Worm (Caenorhabditis elegans) whole organism, early embryonic: Measurements from ENCODE around the gene F36G3.3.

Source experiments
- B0310.2 ChIP-seq: sonication (generic microtip); optimal IDR thresholded peaks from 2 replicates; lab custom pipeline; 2016; ENCODE audit warnings: mild to moderate bottlenecking, missing genetic modification characterization, missing compliant biosample characterization
- F13C5.2 ChIP-seq: sonication (generic microtip); optimal IDR thresholded peaks from 2 replicates; lab custom pipeline; 2017; ENCODE audit warnings: mild to moderate bottlenecking, missing genetic modification characterization, inconsistent platforms, missing compliant biosample characterization
- aly-1 ChIP-seq: sonication (generic microtip); optimal IDR thresholded peaks from 2 replicates; lab custom pipeline; 2016; ENCODE audit warnings: missing genetic modification characterization, missing compliant biosample characterization
- ama-1 ChIP-seq: fragments of 150-350 bp; optimal IDR thresholded peaks from 2 replicates; lab custom pipeline; 2014
- ceh-13 ChIP-seq: fragments of 200-800 bp; sonication (Bioruptor generic); optimal IDR thresholded peaks from 2 replicates; lab custom pipeline; 2018; ENCODE audit warnings: mild to moderate bottlenecking, missing genetic modification characterization, missing compliant biosample characterization
- ceh-36 ChIP-seq: sonication (generic microtip); optimal IDR thresholded peaks from 2 replicates; lab custom pipeline; 2016; ENCODE audit warnings: missing genetic modification characterization, inconsistent platforms, missing compliant biosample characterization
- ets-7 ChIP-seq: sonication (generic microtip); optimal IDR thresholded peaks from 2 replicates; lab custom pipeline; 2016; ENCODE audit warnings: missing genotype, missing genetic modification characterization, missing compliant biosample characterization
- flt-1 ChIP-seq: fragments of 200-800 bp; sonication (Bioruptor generic); IDR thresholded peaks from 2 replicates; pipeline ENCODE4 v1.3.6; 2022; ENCODE audit warnings: missing genetic modification characterization, missing compliant biosample characterization
- hmbx-1 ChIP-seq: sonication (generic microtip); optimal IDR thresholded peaks from 2 replicates; lab custom pipeline; 2016; ENCODE audit warnings: mild to moderate bottlenecking, missing genetic modification characterization, missing compliant biosample characterization
- hmg-4 ChIP-seq: fragments of 200-800 bp; sonication (Bioruptor generic); optimal IDR thresholded peaks from 2 replicates; lab custom pipeline; 2018; ENCODE audit warnings: mild to moderate bottlenecking, missing genetic modification characterization, missing compliant biosample characterization
- hnd-1 ChIP-seq: sonication (generic microtip); optimal IDR thresholded peaks from 2 replicates; lab custom pipeline; 2016; ENCODE audit warnings: missing genetic modification characterization, missing compliant biosample characterization
- pes-1 ChIP-seq: fragments of 200-800 bp; sonication (Bioruptor generic); IDR thresholded peaks from 2 replicates; pipeline ENCODE4 v1.3.6; 2022; ENCODE audit warnings: missing genetic modification reagents, missing genetic modification characterization, missing compliant biosample characterization
- scrt-1 ChIP-seq: fragments of 200-800 bp; sonication (Bioruptor generic); IDR thresholded peaks from 2 replicates; pipeline ENCODE4 v1.3.6; 2022; ENCODE audit warnings: missing genetic modification characterization, missing compliant biosample characterization
- sea-1 ChIP-seq: fragments of 200-800 bp; sonication (Bioruptor generic); conservative IDR thresholded peaks from 2 replicates; pipeline ENCODE4 v1.3.6; 2022; ENCODE audit warnings: missing genetic modification characterization, missing compliant biosample characterization
- tbx-11 ChIP-seq: fragments of 200-800 bp; sonication (Bioruptor generic); IDR thresholded peaks from 2 replicates; pipeline ENCODE4 v1.3.6; 2022; ENCODE audit warnings: missing genetic modification characterization, missing compliant biosample characterization
- tbx-37 ChIP-seq: fragments of 200-800 bp; sonication (Bioruptor generic); conservative IDR thresholded peaks from 2 replicates; pipeline ENCODE4 v1.3.6; 2022; ENCODE audit warnings: missing genetic modification reagents, missing genetic modification characterization, missing compliant biosample characterization
- tra-4 ChIP-seq: sonication (generic microtip); optimal IDR thresholded peaks from 2 replicates; lab custom pipeline; 2017; ENCODE audit warnings: missing genetic modification characterization, missing compliant biosample characterization

The F36G3.3 gene

ce11 chrX:9798530-9798929 lies at the start of gene F36G3.3:
TSS of gene F36G3.3 (plus strand) at chrX:9798835.
- TF ChIP-seq F13C5.2 (no peak), sea-1 (GFP tag; lab: Robert Waterston, UW) (no peak), flt-1 (GFP tag; lab: Robert Waterston, UW) (no peak), hnd-1 (tag; lab: Kevin White, UChicago) (no peak), tra-4 (tag; lab: Kevin White, UChicago) (no peak), B0310.2 (tag; lab: Kevin White, UChicago) (no peak), ets-7 (tag; lab: Kevin White, UChicago) (no peak), scrt-1 (GFP tag; lab: Robert Waterston, UW) (no peak), ceh-13 (GFP tag; lab: Kevin White, UChicago) (no peak), pes-1 (no peak), aly-1 (tag; lab: Kevin White, UChicago) (no peak), hmbx-1 (tag; lab: Kevin White, UChicago) (no peak), ama-1 (lab: Kevin White, UChicago) (no peak), ceh-36 (tag; lab: Kevin White, UChicago) (no peak), tbx-37 (GFP tag; lab: Robert Waterston, UW) (no peak), tbx-11 (GFP tag; lab: Robert Waterston, UW) (no peak), hmg-4 (GFP tag; lab: Kevin White, UChicago) (no peak)

- no peak for TF ChIP-seq ceh-36 (tag; lab: Kevin White, UChicago)
- TF ChIP-seq aly-1 (tag; lab: Kevin White, UChicago) = no peak
- TF ChIP-seq F13C5.2 = no peak
- TF ChIP-seq scrt-1 (GFP tag; lab: Robert Waterston, UW) = no peak
- TF ChIP-seq tra-4 (tag; lab: Kevin White, UChicago) = no peak
- TF ChIP-seq tbx-37 (GFP tag; lab: Robert Waterston, UW) = no peak
- TF ChIP-seq pes-1 = no peak
- no peak for TF ChIP-seq hmbx-1 (tag; lab: Kevin White, UChicago)
- no peak for TF ChIP-seq hmg-4 (GFP tag; lab: Kevin White, UChicago)
- no peak for TF ChIP-seq sea-1 (GFP tag; lab: Robert Waterston, UW)
- no peak for TF ChIP-seq hnd-1 (tag; lab: Kevin White, UChicago)
- no peak for TF ChIP-seq ama-1 (lab: Kevin White, UChicago)
- no peak for TF ChIP-seq flt-1 (GFP tag; lab: Robert Waterston, UW)
- no peak for TF ChIP-seq ceh-13 (GFP tag; lab: Kevin White, UChicago)
- TF ChIP-seq tbx-11 (GFP tag; lab: Robert Waterston, UW) = no peak
These were observed 44.1 kb upstream of the F36G3.3 start for ce11 chrX:9754537-9754936.

ce11 chrX:9756971-9757370 lies 41.7 kb upstream of the F36G3.3 start, which contains the start of gene T09B9.1:
TSS of gene T09B9.1 (plus strand) at chrX:9757271.
- TF ChIP-seq ama-1 (lab: Kevin White, UChicago) (no peak), tra-4 (tag; lab: Kevin White, UChicago) (no peak), ets-7 (tag; lab: Kevin White, UChicago) (no peak), hnd-1 (tag; lab: Kevin White, UChicago) (no peak), scrt-1 (GFP tag; lab: Robert Waterston, UW) (no peak), pes-1 (no peak), ceh-13 (GFP tag; lab: Kevin White, UChicago) (no peak), F13C5.2 (no peak)

DNA sequence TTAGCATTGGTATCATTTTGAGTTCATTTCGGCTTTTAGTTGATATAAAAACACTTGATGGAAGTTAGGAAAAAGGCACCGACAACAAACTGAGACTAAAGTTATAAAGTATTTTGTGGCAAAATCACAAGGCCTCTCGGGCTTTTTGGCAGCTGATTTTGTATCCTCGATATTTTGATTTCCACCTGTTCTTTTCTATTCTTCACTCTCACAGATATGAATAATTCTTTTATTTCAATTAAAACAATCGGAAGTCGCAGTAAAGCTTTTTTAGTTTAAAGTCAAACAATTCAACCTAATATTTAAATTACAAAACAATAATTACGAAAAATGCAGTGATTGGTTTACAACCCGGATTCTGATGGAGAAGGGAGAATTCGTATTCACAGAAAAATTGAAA lies 37.4 kb upstream of the F36G3.3 start, which contains the start of gene T09B9.3:
TSS of gene T09B9.3 (minus strand) at position 101 of the 400 bp plus-strand sequence.
- TF ChIP-seq aly-1 (tag; lab: Kevin White, UChicago) = no peak
- TF ChIP-seq hnd-1 (tag; lab: Kevin White, UChicago) = no peak
- no peak for TF ChIP-seq tra-4 (tag; lab: Kevin White, UChicago)
- no peak for TF ChIP-seq F13C5.2
- no peak for TF ChIP-seq ceh-13 (GFP tag; lab: Kevin White, UChicago)
- TF ChIP-seq tbx-37 (GFP tag; lab: Robert Waterston, UW) = no peak
- TF ChIP-seq scrt-1 (GFP tag; lab: Robert Waterston, UW) = no peak
- TF ChIP-seq hmg-4 (GFP tag; lab: Kevin White, UChicago) = no peak
- no peak for TF ChIP-seq tbx-11 (GFP tag; lab: Robert Waterston, UW)
- no peak for TF ChIP-seq ets-7 (tag; lab: Kevin White, UChicago)
- TF ChIP-seq ceh-36 (tag; lab: Kevin White, UChicago) = no peak
- TF ChIP-seq flt-1 (GFP tag; lab: Robert Waterston, UW) = no peak
- no peak for TF ChIP-seq sea-1 (GFP tag; lab: Robert Waterston, UW)

- no peak for TF ChIP-seq aly-1 (tag; lab: Kevin White, UChicago)
- TF ChIP-seq tra-4 (tag; lab: Kevin White, UChicago) = no peak
- TF ChIP-seq hmbx-1 (tag; lab: Kevin White, UChicago) = no peak
- TF ChIP-seq hnd-1 (tag; lab: Kevin White, UChicago) = no peak
- no peak for TF ChIP-seq ama-1 (lab: Kevin White, UChicago)
- TF ChIP-seq B0310.2 (tag; lab: Kevin White, UChicago) = no peak
These were observed 34.7 kb upstream of the F36G3.3 start for ce11 chrX:9763903-9764302.

- TF ChIP-seq tbx-37 (GFP tag; lab: Robert Waterston, UW) = no peak
- no peak for TF ChIP-seq aly-1 (tag; lab: Kevin White, UChicago)
- no peak for TF ChIP-seq ama-1 (lab: Kevin White, UChicago)
- no peak for TF ChIP-seq scrt-1 (GFP tag; lab: Robert Waterston, UW)
- no peak for TF ChIP-seq hmg-4 (GFP tag; lab: Kevin White, UChicago)
- TF ChIP-seq ceh-36 (tag; lab: Kevin White, UChicago) = no peak
- no peak for TF ChIP-seq hnd-1 (tag; lab: Kevin White, UChicago)
These were observed 33.8 kb upstream of the F36G3.3 start, which contains the start of gene slc-17.9 for ce11 chrX:9764822-9765221. TSS of gene slc-17.9 (minus strand) at chrX:9764922.

DNA sequence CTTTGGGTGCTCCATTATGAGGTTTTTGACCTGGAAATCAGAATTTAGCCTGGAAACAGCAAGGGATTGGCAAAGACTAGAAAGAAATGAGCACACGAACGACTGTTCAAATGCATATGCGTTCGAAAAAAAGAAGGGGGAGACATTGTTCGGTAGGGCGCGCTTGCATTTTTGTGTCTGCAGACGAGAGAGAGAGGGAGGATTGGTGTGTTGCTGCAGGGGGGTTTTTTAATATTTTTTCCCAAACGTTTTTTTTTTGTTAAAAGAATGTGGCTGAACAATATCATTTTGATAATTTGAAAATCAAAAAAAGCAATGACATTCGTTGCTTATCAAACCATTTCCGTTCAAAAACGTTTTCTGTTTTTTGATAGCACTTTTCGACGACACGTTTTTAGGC lies 24.3 kb upstream of the F36G3.3 start, which contains the start of gene T09B9.4:
TSS of gene T09B9.4 (minus strand) at position 30 of the 400 bp plus-strand sequence.
- TF ChIP-seq flt-1 (GFP tag; lab: Robert Waterston, UW) = 0 out of 2 replicates have a peak, but pooled peaks have one; percentile 19
- no peak for TF ChIP-seq B0310.2 (tag; lab: Kevin White, UChicago)
